Worm (Caenorhabditis elegans) whole organism, L3 larva: ENCODE data around the gene F19C7.4.

Experiments
- R02D3.7 ChIP-seq: fragments of 150-350 bp; optimal IDR thresholded peaks from 2 replicates; lab custom pipeline; 2014; ENCODE audit warnings: missing biosample characterization, missing genetic modification characterization
- ZK546.5 ChIP-seq: sonication (generic microtip); optimal IDR thresholded peaks from 2 replicates; lab custom pipeline; 2017; ENCODE audit warnings: missing biosample characterization, missing genetic modification characterization
- aly-2 ChIP-seq: fragments of 150-350 bp; optimal IDR thresholded peaks from 2 replicates; lab custom pipeline; 2014; ENCODE audit warnings: missing biosample characterization, missing genetic modification characterization
- ama-1 ChIP-seq: fragments of 150-350 bp; optimal IDR thresholded peaks from 2 replicates; lab custom pipeline; 2018
- ceh-28 ChIP-seq: fragments of 150-350 bp; optimal IDR thresholded peaks from 2 replicates; lab custom pipeline; 2014; ENCODE audit warnings: missing biosample characterization, missing genetic modification reagents, missing genetic modification characterization
- ceh-82 ChIP-seq: fragments of 150-350 bp; optimal IDR thresholded peaks from 2 replicates; lab custom pipeline; 2014; ENCODE audit warnings: missing biosample characterization, missing genetic modification characterization
- ceh-9 ChIP-seq: sonication (generic microtip); optimal IDR thresholded peaks from 2 replicates; lab custom pipeline; 2018; ENCODE audit warnings: missing biosample characterization, missing genetic modification characterization
- daf-12 ChIP-seq: fragments of 150-350 bp; optimal IDR thresholded peaks from 2 replicates; lab custom pipeline; 2014; ENCODE audit warnings: missing biosample characterization, missing genetic modification reagents, missing genetic modification characterization
- egl-27 ChIP-seq: sonication (generic microtip); optimal IDR thresholded peaks from 4 replicates; lab custom pipeline; 2017; ENCODE audit warnings: missing biosample characterization, missing genetic modification reagents, missing genetic modification characterization
- elt-1 ChIP-seq: fragments of 150-350 bp; optimal IDR thresholded peaks from 2 replicates; lab custom pipeline; 2014; ENCODE audit warnings: missing biosample characterization, missing genetic modification characterization
- elt-2 ChIP-seq: sonication (generic microtip); optimal IDR thresholded peaks from 2 replicates; lab custom pipeline; 2016; ENCODE audit warnings: missing genetic modification reagents, mild to moderate bottlenecking, missing genetic modification characterization, missing compliant biosample characterization
- elt-3 ChIP-seq, 3 experiments: fragments of 150-350 bp in 1 of 3; sonication (generic microtip) in 2 of 3; optimal IDR thresholded peaks; 2 replicates in 2 of 3; 4 replicates in 1 of 3; lab custom pipeline; 2014 to 2017; ENCODE audit warnings: missing biosample characterization in 3 of 3, missing genetic modification characterization in 3 of 3
- fkh-2 ChIP-seq: fragments of 150-350 bp; optimal IDR thresholded peaks from 2 replicates; lab custom pipeline; 2014; ENCODE audit warnings: missing biosample characterization, missing genetic modification reagents, missing genetic modification characterization
- fos-1 ChIP-seq: fragments of 150-350 bp; optimal IDR thresholded peaks from 2 replicates; lab custom pipeline; 2014; ENCODE audit warnings: missing biosample characterization, missing genetic modification characterization
- hmg-11 ChIP-seq: sonication (generic microtip); optimal IDR thresholded peaks from 2 replicates; lab custom pipeline; 2016; ENCODE audit warnings: missing genetic modification characterization, missing compliant biosample characterization
- jun-1 ChIP-seq: fragments of 150-350 bp; optimal IDR thresholded peaks from 2 replicates; lab custom pipeline; 2014; ENCODE audit warnings: missing biosample characterization, missing genetic modification reagents, missing genetic modification characterization
- lin-15B ChIP-seq: fragments of 150-350 bp; optimal IDR thresholded peaks from 2 replicates; lab custom pipeline; 2014; ENCODE audit warnings: missing biosample characterization, missing genetic modification characterization
- lsy-12 ChIP-seq: sonication (generic microtip); optimal IDR thresholded peaks from 2 replicates; lab custom pipeline; 2016; ENCODE audit warnings: mild to moderate bottlenecking, missing genetic modification characterization, missing compliant biosample characterization
- nfya-1 ChIP-seq: sonication (generic microtip); optimal IDR thresholded peaks from 2 replicates; lab custom pipeline; 2017; ENCODE audit warnings: missing genetic modification characterization, mild to moderate bottlenecking, missing compliant biosample characterization, antibody characterized with exemption, moderate library complexity; ENCODE audit not compliant: insufficient read depth
- nhr-11 ChIP-seq: fragments of 150-350 bp; optimal IDR thresholded peaks from 2 replicates; lab custom pipeline; 2014; ENCODE audit warnings: missing biosample characterization, missing genetic modification characterization
- nhr-23 ChIP-seq: fragments of 150-350 bp; optimal IDR thresholded peaks from 2 replicates; lab custom pipeline; 2014; ENCODE audit warnings: missing biosample characterization, missing genetic modification reagents, missing genetic modification characterization
- nhr-67 ChIP-seq: fragments of 150-350 bp; optimal IDR thresholded peaks from 2 replicates; lab custom pipeline; 2014; ENCODE audit warnings: missing biosample characterization, missing genetic modification characterization
- nhr-77 ChIP-seq: fragments of 150-350 bp; optimal IDR thresholded peaks from 2 replicates; lab custom pipeline; 2014; ENCODE audit warnings: missing biosample characterization, missing genetic modification characterization
- pha-4 ChIP-seq: fragments of 150-350 bp; optimal IDR thresholded peaks from 2 replicates; lab custom pipeline; 2014; ENCODE audit warnings: missing biosample characterization, missing genetic modification reagents, missing genetic modification characterization
- pqm-1 ChIP-seq: fragments of 150-350 bp; optimal IDR thresholded peaks from 2 replicates; lab custom pipeline; 2017; ENCODE audit warnings: missing biosample characterization, missing genetic modification characterization, inconsistent platforms
- snpc-4 ChIP-seq: fragments of 150-350 bp; optimal IDR thresholded peaks from 2 replicates; lab custom pipeline; 2014; ENCODE audit warnings: missing biosample characterization, missing genetic modification characterization
- tbx-2 ChIP-seq: sonication (generic microtip); optimal IDR thresholded peaks from 2 replicates; lab custom pipeline; 2016; ENCODE audit warnings: mild to moderate bottlenecking, missing genetic modification characterization, missing compliant biosample characterization
- unc-62 ChIP-seq: fragments of 150-350 bp; sonication (generic microtip); optimal IDR thresholded peaks from 4 replicates; lab custom pipeline; 2014; ENCODE audit warnings: missing biosample characterization, missing genetic modification reagents, missing genetic modification characterization
- ztf-11 ChIP-seq: fragments of 150-350 bp; optimal IDR thresholded peaks from 2 replicates; lab custom pipeline; 2014; ENCODE audit warnings: missing biosample characterization, missing genetic modification characterization
- ztf-4 ChIP-seq: fragments of 150-350 bp; optimal IDR thresholded peaks from 2 replicates; lab custom pipeline; 2014; ENCODE audit warnings: missing biosample characterization, missing genetic modification characterization

The F19C7.4 gene

ce11 chrIV:4587532-4587931, 15.1 kb upstream of the F19C7.4 start:
- TF ChIP-seq tbx-2 (tag; lab: Kevin White, UChicago) (no peak), ztf-11 (tag; lab: Kevin White, UChicago) (no peak), nhr-23 (tag; lab: Kevin White, UChicago) (no peak), unc-62 (no peak), jun-1 (tag; lab: Kevin White, UChicago) (no peak)

DNA sequence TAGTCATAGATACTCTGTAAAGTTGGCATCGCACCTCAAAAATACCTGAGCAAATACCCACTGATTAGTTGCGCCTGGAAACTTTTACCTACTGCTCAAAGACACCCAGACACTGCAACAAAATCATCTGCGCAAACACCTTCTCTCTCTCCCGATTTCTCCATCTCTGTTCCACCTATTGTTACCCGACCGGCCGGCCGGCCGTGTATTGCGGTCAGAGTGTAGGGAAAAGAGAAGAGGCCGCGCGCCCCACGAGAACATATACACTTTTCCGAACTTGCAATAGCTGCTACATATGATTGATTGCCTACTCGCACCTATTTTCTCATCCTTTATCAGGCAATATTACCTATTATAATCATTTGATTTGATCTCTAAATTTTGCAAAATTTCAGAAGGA, 14.3 kb upstream of the F19C7.4 start:
- TF ChIP-seq pha-4 (tag; lab: Kevin White, UChicago) (peak; percentile 62), nhr-11 (no peak)

DNA sequence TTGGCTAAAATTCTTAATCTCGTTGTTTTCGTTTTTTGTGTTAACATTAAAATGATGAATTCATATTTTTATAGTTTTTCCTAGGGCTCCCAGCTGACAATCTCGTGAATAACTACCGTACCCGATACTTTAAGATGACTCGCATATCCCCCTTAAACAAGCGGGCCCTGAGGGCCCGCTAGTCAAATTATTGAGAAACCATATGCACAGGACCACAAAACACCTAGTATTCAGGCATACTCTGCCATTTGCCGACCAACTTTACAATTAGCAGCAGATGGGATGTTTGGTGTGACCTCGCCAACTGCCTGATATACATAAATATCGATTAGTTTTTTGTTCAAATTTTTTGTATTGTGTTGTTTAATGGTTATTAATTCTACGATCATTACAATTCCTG, 5.8 kb upstream of the F19C7.4 start, which contains the start of gene F19C7.3:
Gene F19C7.3 (plus strand): TSS at position 301 of the 400 bp plus-strand sequence.
- no peak for TF ChIP-seq ZK546.5
- TF ChIP-seq egl-27: no peak
- no peak for TF ChIP-seq lin-15B
- TF ChIP-seq fos-1: no peak
- TF ChIP-seq elt-1 (tag; lab: Kevin White, UChicago): no peak
- TF ChIP-seq daf-12 (tag; lab: Kevin White, UChicago): no peak

DNA sequence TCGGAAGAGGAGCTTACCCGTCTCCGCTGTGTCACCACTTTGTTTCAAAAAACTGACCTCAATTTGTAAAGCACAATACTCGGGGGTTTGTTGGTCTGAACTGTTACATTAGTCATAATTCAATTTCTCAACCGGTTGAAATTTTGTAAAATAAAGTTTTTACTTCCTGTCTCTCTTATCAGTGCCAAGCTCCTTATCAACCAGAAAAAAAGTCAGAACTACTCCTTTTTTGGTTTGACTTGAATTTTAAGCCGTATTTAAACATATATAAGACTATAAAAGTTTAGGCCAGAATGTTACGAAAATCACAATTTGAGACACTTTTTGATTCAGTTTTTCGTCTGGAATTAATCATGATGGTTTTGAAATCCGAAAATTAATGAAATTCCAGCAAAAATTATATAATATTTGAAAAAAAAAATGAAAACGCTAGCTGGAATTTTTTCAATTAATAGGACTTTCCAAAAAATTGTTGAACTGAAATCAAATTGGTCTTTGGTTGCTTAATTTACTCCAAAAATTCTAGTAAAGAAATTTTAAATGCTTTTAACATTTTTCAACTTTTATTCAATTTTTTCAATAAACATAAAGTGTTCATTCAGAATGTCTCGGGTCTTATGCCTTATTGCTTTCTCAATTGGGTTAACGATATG, 3.2 kb upstream of the F19C7.4 start, which contains the start of gene F19C7.2:
Gene F19C7.2 (plus strand): TSS at position 603 of the 653 bp plus-strand sequence.
- TF ChIP-seq hmg-11 (tag; lab: Kevin White, UChicago): no peak
- peak; percentile 67 for TF ChIP-seq elt-2 (tag; lab: Kevin White, UChicago)
- peak; percentile 66 for TF ChIP-seq pqm-1 (tag; lab: Kevin White, UChicago)

DNA sequence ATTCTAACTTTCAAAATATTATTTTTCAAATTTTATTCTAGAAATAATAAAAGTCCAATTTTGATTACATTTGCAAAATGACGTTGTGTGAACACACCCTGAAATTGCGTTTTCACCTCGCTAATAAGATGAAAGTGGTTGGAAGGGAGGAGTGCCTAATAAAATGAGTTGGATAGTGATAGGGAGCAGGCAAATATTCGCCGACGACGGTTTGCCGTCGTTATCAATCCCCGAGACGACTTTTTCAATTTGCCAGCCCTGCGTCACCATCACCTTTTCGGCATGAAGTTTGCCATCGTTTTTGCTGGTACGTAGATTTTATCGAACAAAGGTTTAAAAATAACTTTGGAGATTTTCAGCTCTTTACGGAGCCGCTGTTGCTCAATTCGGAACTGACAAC, 2.9 kb downstream of the F19C7.4 start, which contains the start of gene nspg-10:
Gene nspg-10 (plus strand): TSS at position 179 of the 400 bp plus-strand sequence.
- TF ChIP-seq jun-1 (tag; lab: Kevin White, UChicago): no peak
- no peak for TF ChIP-seq aly-2
- peak; percentile 73 for TF ChIP-seq elt-2 (tag; lab: Kevin White, UChicago)
- peak; percentile 42 for TF ChIP-seq pqm-1 (tag; lab: Kevin White, UChicago)
- TF ChIP-seq ztf-4 (tag; lab: Kevin White, UChicago): no peak

DNA sequence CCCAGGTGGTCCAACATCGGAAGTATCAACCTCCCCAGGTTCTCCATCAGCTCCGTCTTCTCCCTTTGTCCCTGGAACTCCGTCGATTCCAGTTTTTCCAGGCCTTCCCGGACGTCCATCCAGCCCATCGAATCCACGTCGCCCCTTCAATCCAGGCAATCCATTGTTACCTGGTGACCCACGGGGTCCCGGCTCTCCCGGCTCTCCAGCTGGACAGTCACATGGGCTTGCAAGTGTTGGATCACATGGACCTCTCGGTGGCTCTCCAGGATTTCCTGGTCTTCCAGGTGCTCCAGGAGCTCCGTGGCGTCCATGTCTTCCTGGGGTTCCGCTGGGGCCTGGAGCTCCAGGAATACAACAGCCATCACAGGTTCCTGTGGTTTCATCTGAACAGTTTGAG, 6.0 kb downstream of the F19C7.4 start:
- TF ChIP-seq lsy-12 (tag; lab: Kevin White, UChicago) (no peak), fkh-2 (tag; lab: Kevin White, UChicago) (no peak), lin-15B (no peak), pha-4 (tag; lab: Kevin White, UChicago) (no peak)
- TF ChIP-seq, all 47 proteins: peak for 0

DNA sequence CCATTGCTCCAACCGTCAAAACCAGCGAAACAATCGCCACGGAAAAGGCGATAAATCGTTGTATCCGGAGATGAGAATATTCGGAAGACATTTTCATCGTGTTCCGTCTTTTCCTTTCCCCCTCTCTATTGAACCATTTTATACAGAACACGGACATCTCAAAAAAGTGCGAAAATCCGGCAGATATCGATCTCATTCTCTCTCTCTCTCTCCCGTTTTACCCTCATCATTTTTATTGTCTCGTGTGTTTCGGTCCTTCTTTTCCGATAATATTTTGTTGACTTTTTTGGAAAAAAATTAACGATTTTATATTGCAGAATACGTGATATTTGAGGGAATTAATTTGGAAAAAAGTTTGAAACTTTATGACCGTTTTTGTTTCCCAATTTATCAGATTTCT, 6.9 kb downstream of the F19C7.4 start, which contains the start of gene col-110:
Gene col-110 (minus strand): TSS at position 101 of the 400 bp plus-strand sequence.
- TF ChIP-seq nfya-1 (tag; lab: Kevin White, UChicago) (no peak), elt-3 (tag; optimal IDR thresholded peaks at IDR 0.05; lab: Kevin White, UChicago) (no peak), nhr-77 (tag; lab: Kevin White, UChicago) (no peak), ceh-82 (no peak), ZK546.5 (no peak), jun-1 (tag; lab: Kevin White, UChicago) (no peak), R02D3.7 (no peak), nhr-23 (tag; lab: Kevin White, UChicago) (no peak), egl-27 (no peak), nhr-67 (no peak), snpc-4 (no peak), ama-1 (lab: Kevin White, UChicago) (no peak), elt-1 (tag; lab: Kevin White, UChicago) (no peak)

- TF ChIP-seq lsy-12 (tag; lab: Kevin White, UChicago) (no peak), ztf-4 (tag; lab: Kevin White, UChicago) (no peak), snpc-4 (no peak), ceh-9 (tag; lab: Kevin White, UChicago) (no peak), fos-1 (no peak), elt-3 (tag; optimal IDR thresholded peaks at IDR 0.05; lab: Kevin White, UChicago) (no peak), ceh-28 (tag; lab: Kevin White, UChicago) (no peak)
Measured at ce11 chrIV:4611740-4612139, 9.1 kb downstream of the F19C7.4 start.
